Worm (Caenorhabditis elegans): ENCODE measurements around the gene D1025.10.

Gene D1025.10

DNA sequence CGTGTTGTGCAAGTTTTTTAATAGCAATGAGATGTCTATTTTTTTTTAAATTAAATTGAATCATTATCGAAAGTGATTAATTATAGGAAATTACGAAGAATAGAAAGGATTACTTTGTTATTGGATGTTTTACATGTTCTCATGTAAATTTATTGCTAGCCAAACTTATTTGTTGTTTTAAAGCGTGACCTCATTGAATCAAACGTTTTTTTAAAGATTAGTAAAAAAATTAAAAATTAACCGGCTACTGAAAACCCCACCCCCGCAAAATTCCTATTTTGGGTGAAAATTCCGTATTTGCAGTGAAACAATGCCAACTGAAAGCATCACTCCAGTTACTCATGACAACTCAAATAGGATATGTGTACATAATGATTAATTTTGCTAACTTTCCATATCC is 31.8 kb upstream of the D1025.10 start, which contains the start of gene M163.8:
M163.8 (plus strand) TSS at position 301 of the 400 bp plus-strand sequence.
- TF ChIP-seq elt-4 (tag; optimal IDR thresholded peaks at IDR 0.05) = no peak
- TF ChIP-seq sox-4 (tag; optimal IDR thresholded peaks at IDR 0.05) = no peak
- no peak for TF ChIP-seq ceh-34 (tag; optimal IDR thresholded peaks at IDR 0.05)
- TF ChIP-seq unc-3 (GFP tag; conservative IDR thresholded peaks at IDR 0.05) = no peak
- TF ChIP-seq unc-3 (tag; optimal IDR thresholded peaks at IDR 0.05) = no peak
- TF ChIP-seq nhr-11 (tag; optimal IDR thresholded peaks at IDR 0.05) = no peak
- TF ChIP-seq mec-3 (tag; optimal IDR thresholded peaks at IDR 0.05; ENCODE audit: borderline replicate concordance) = no peak
- TF ChIP-seq pat-9 (tag; optimal IDR thresholded peaks at IDR 0.05) = no peak
- no peak for TF ChIP-seq odd-2 (tag; optimal IDR thresholded peaks at IDR 0.05)
- no peak for TF ChIP-seq pha-2 (tag; optimal IDR thresholded peaks at IDR 0.05)
- no peak for TF ChIP-seq K09A11.1 (tag; optimal IDR thresholded peaks at IDR 0.05; ENCODE audit: insufficient read depth)
- no peak for TF ChIP-seq hlh-6 (tag; optimal IDR thresholded peaks at IDR 0.05)
- no peak for TF ChIP-seq fkh-10 (GFP tag; optimal IDR thresholded peaks at IDR 0.05)
- TF ChIP-seq tbx-2 (tag; optimal IDR thresholded peaks at IDR 0.05) = no peak
- TF ChIP-seq pqm-1 (tag; optimal IDR thresholded peaks at IDR 0.05) = no peak
- no peak for TF ChIP-seq ceh-30 (tag; optimal IDR thresholded peaks at IDR 0.05)
- no peak for TF ChIP-seq che-1 (tag; optimal IDR thresholded peaks at IDR 0.05)
- TF ChIP-seq lin-11 (tag; optimal IDR thresholded peaks at IDR 0.05) = no peak
- no peak for TF ChIP-seq C08G9.2 (tag; optimal IDR thresholded peaks at IDR 0.05)
- no peak for TF ChIP-seq dmd-4 (tag; optimal IDR thresholded peaks at IDR 0.05; ENCODE audit: borderline replicate concordance)

DNA sequence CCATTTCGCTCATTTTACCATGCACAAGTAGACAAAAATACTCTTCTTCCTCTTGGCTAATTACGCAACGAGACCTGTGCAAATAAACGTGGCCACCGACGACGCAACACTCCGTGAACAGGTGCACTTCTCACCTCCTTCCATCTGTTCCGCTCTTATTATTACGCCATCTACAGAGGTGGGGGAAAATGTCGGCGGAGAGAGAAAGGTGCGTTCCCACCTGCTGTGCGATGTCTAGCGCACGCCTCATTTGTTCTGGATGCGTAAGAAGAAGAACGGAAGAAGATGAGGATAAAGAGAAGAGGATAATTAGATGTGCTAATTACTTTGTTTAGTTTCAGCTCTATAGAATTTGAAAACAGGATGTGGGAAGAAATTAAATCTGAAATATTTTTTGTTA is 30.2 kb upstream of the D1025.10 start:
- TF ChIP-seq nfya-1 (tag; optimal IDR thresholded peaks at IDR 0.05) (peak; percentile 28), sox-2 (GFP tag; IDR thresholded peaks at IDR 0.05) (0 out of 2 replicates have a peak, but pooled peaks have one; percentile 7), tbx-2 (tag; optimal IDR thresholded peaks at IDR 0.05) (peak; percentile 94), pros-1 (tag; optimal IDR thresholded peaks at IDR 0.05) (no peak), ref-2 (tag; optimal IDR thresholded peaks at IDR 0.05) (peak; percentile 84), lim-6 (tag; optimal IDR thresholded peaks at IDR 0.05) (no peak), elt-2 (tag; optimal IDR thresholded peaks at IDR 0.05) (peak; percentile 7), ztf-16 (tag; optimal IDR thresholded peaks at IDR 0.05) (peak; percentile 11), sdc-2 (tag; optimal IDR thresholded peaks at IDR 0.05) (peak; percentile 61), ceh-31 (tag; optimal IDR thresholded peaks at IDR 0.05) (peak; percentile 76), ceh-45 (GFP tag; IDR thresholded peaks at IDR 0.05) (no peak)

DNA sequence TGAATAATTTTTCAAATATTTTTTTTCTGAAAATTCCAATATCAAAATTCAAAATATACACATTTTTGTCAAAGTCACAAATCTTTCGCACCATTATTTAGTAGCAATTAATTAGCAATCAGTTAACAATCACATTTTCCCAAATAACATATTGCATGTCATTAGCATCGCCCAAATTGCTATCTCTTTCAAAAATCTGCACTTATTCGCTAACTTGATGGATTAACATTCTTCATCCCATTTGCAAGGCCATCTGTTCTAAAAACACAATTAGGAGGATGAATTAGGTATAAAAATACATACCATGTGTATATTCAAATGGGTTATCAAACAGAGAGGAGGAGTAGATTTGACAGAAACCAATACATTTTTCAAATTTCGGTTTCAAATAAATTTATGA is 29.3 kb upstream of the D1025.10 start:
- peak; percentile 49 for TF ChIP-seq unc-42 (tag; optimal IDR thresholded peaks at IDR 0.05)
- no peak for TF ChIP-seq ref-2 (tag; optimal IDR thresholded peaks at IDR 0.05)

DNA sequence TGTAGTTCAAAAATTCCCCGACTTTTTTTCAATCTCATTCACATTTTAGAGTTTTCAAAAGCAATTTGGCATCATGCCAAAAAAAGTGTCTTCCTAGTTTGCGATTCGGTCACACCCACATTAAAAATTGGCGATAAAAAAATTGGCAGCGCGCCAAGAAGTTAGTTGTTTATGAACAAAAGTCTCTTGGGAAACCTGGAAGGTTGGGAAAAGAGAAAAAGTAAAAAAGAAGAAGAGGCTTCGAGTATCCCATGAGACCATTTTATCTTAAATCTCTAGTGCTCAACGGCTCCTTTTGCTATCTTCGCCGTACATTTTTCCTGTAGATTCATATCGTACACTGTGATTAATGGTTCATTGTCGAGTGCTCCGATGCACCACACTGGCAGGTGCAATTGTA is 28.8 kb upstream of the D1025.10 start:
- TF ChIP-seq lim-6 (tag; optimal IDR thresholded peaks at IDR 0.05) (no peak), ceh-30 (tag; optimal IDR thresholded peaks at IDR 0.05) (no peak), ceh-31 (tag; optimal IDR thresholded peaks at IDR 0.05) (no peak), fkh-6 (tag; optimal IDR thresholded peaks at IDR 0.05) (no peak), K09A11.1 (tag; optimal IDR thresholded peaks at IDR 0.05; ENCODE audit: insufficient read depth) (no peak), tbx-2 (tag; optimal IDR thresholded peaks at IDR 0.05) (no peak), odd-2 (tag; optimal IDR thresholded peaks at IDR 0.05) (no peak)

DNA sequence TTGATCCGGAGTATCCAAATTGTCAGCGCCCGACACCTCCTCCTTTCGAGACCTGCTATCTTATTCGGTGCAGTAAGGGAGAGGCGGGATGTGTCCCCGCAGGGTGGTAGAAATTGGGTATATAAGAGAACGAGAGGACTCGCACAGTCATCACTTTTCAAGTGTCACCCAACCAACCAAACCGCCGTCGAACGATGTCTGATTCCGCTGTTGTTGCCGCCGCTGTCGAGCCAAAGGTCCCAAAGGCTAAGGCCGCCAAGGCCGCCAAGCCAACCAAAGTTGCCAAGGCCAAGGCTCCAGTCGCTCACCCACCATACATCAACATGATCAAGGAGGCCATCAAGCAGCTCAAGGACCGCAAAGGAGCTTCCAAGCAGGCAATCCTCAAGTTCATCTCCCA is 26.7 kb upstream of the D1025.10 start, which contains the start of gene his-24:
his-24 (plus strand) TSS at position 150 of the 400 bp plus-strand sequence.
- TF ChIP-seq rnt-1 (tag; optimal IDR thresholded peaks at IDR 0.05) (peak; percentile 15), ceh-9 (tag; optimal IDR thresholded peaks at IDR 0.05) (no peak), nfya-1 (tag; optimal IDR thresholded peaks at IDR 0.05) (peak; percentile 73), unc-42 (tag; optimal IDR thresholded peaks at IDR 0.05) (peak; percentile 20), ref-2 (tag; optimal IDR thresholded peaks at IDR 0.05) (peak; percentile 73), ceh-31 (tag; optimal IDR thresholded peaks at IDR 0.05) (peak; percentile 45), dmd-4 (tag; optimal IDR thresholded peaks at IDR 0.05; ENCODE audit: borderline replicate concordance) (no peak), ceh-19 (GFP tag; optimal IDR thresholded peaks at IDR 0.05) (peak; percentile 13), pros-1 (tag; optimal IDR thresholded peaks at IDR 0.05) (peak; percentile 6), unc-86 (tag; optimal IDR thresholded peaks at IDR 0.05) (no peak), hlh-30 (tag; optimal IDR thresholded peaks at IDR 0.05; ENCODE audit: insufficient read depth) (no peak), elt-2 (tag; optimal IDR thresholded peaks at IDR 0.05) (peak; percentile 28), tbx-2 (tag; optimal IDR thresholded peaks at IDR 0.05) (peak; percentile 43), ceh-34 (tag; optimal IDR thresholded peaks at IDR 0.05) (peak; percentile 53), sdc-2 (tag; optimal IDR thresholded peaks at IDR 0.05) (peak; percentile 40), dve-1 (tag; optimal IDR thresholded peaks at IDR 0.05) (peak; percentile 54), ceh-18 (tag; optimal IDR thresholded peaks at IDR 0.05) (peak; percentile 63), ama-1 (optimal IDR thresholded peaks at IDR 0.05) (peak; percentile 67), pha-4 (tag; optimal IDR thresholded peaks at IDR 0.05) (no peak), unc-55 (GFP tag; optimal IDR thresholded peaks at IDR 0.05) (peak; percentile 75), ceh-45 (GFP tag; IDR thresholded peaks at IDR 0.05) (0 out of 2 replicates have a peak, but pooled peaks have one; percentile 48)

Measured in whole organism, late embryonic.